Fruit fly (Drosophila melanogaster): Measurements from ENCODE around the gene fwe.

The fwe gene

dm6 chr3L:15843962-15844361, 27.8 kb upstream of the fwe start, which contains the start of gene meru:
Gene meru (minus strand): TSS chr3L:15844062.
- TF ChIP-seq dl (GFP tag; optimal IDR thresholded peaks at IDR 0.05; ENCODE audit: insufficient read depth in 1 of 2, partially characterized antibody in 2 of 2) (no peak), Dif (GFP tag; optimal IDR thresholded peaks at IDR 0.05; ENCODE audit: partially characterized antibody) (no peak), Vsx2 (GFP tag; optimal IDR thresholded peaks at IDR 0.05; ENCODE audit: partially characterized antibody) (no peak), woc (GFP tag; optimal IDR thresholded peaks at IDR 0.05) (no peak), brk (GFP tag; optimal IDR thresholded peaks at IDR 0.05) (no peak), Mio (GFP tag; optimal IDR thresholded peaks at IDR 0.05) (no peak), Abd-B (GFP tag; optimal IDR thresholded peaks at IDR 0.05) (no peak), sage (GFP tag; optimal IDR thresholded peaks at IDR 0.05) (no peak), tai (GFP tag; optimal IDR thresholded peaks at IDR 0.05) (no peak), HLH106 (tag; optimal IDR thresholded peaks at IDR 0.05) (no peak), foxo (GFP tag; optimal IDR thresholded peaks at IDR 0.05) (no peak), sv (GFP tag; optimal IDR thresholded peaks at IDR 0.05) (no peak)

- no peak for TF ChIP-seq dsf (GFP tag; optimal IDR thresholded peaks at IDR 0.05; ENCODE audit: borderline replicate concordance)
- no peak for TF ChIP-seq tai (GFP tag; optimal IDR thresholded peaks at IDR 0.05)
- no peak for TF ChIP-seq foxo (GFP tag; optimal IDR thresholded peaks at IDR 0.05)
- no peak for TF ChIP-seq sage (GFP tag; optimal IDR thresholded peaks at IDR 0.05)
- TF ChIP-seq HLH106 (tag; optimal IDR thresholded peaks at IDR 0.05) = no peak
- no peak for TF ChIP-seq dmrt93B (GFP tag; optimal IDR thresholded peaks at IDR 0.05)
- TF ChIP-seq OdsH (GFP tag; optimal IDR thresholded peaks at IDR 0.05) = no peak
- TF ChIP-seq dl (GFP tag; optimal IDR thresholded peaks at IDR 0.05; ENCODE audit: insufficient read depth in 1 of 2, partially characterized antibody in 2 of 2) = no peak
- TF ChIP-seq brk (GFP tag; optimal IDR thresholded peaks at IDR 0.05) = no peak
- TF ChIP-seq Mio (GFP tag; optimal IDR thresholded peaks at IDR 0.05) = no peak
- TF ChIP-seq N (GFP tag; optimal IDR thresholded peaks at IDR 0.05) = no peak
- no peak for TF ChIP-seq Hnf4 (GFP tag; optimal IDR thresholded peaks at IDR 0.05)
Observed at dm6 chr3L:15837209-15837608, 21.0 kb upstream of the fwe start, which contains the start of gene CG15715. Gene CG15715 (minus strand): TSS chr3L:15837482.

DNA sequence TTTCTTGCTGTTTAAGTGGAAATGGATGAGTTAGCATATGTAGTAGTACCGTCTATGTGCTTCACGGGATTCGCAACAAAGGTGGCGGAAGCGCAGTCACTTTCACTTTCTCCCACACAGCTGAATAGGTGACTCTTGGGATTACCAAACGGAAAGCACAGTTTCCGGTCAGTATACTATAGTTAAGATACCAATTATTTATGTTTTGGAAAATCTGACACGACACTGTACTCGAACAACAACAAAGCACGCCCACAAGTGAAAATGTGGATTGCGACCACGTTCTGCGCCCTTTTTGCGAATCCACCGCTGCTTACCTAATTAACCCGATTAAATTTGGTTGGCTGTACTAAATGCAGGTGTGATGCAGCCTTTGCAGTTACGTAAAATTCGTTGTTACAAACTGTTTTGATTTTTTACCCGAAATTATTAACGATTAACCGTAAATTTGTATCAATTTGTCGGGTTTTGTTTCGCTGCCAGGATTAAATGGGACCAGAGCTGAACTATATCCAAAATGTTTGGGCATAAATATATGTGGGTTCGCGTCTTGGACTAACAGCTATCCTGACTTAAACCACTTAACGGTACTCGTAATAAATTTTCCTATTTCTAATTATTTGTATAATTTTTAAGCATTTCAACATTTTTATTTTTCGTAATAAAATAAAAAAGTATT, 18.8 kb upstream of the fwe start, which contains the start of gene CG18081:
Gene CG18081 (minus strand): TSS at position 512 of the 679 bp plus-strand sequence.
- TF ChIP-seq psq (GFP tag; optimal IDR thresholded peaks at IDR 0.05) (no peak), CG32264 (GFP tag; optimal IDR thresholded peaks at IDR 0.05) (no peak), rgr (GFP tag; optimal IDR thresholded peaks at IDR 0.05) (no peak), usp (GFP tag; optimal IDR thresholded peaks at IDR 0.05) (no peak), Mio (GFP tag; optimal IDR thresholded peaks at IDR 0.05) (no peak), jim (GFP tag; optimal IDR thresholded peaks at IDR 0.05) (no peak), Sp1 (GFP tag; optimal IDR thresholded peaks at IDR 0.05) (no peak), Myc (optimal IDR thresholded peaks at IDR 0.05) (no peak)

DNA sequence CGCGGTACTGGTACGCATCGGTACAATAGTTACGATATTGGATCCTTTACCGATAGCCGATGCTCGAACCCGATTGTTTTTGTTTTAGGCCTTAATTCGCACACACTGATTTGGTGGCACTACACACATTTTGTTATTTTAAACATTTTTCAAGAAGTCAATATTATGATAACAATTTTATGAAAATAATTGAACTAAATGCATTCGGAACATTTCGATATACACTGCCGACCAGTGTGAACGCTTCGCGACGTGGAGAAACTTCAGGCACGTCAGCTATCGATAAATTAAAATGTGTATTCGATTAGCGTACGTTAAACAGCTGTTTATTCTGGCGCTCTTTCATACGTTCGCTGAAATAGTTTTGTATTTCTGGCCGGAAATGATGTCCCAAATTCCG, 15.9 kb upstream of the fwe start, which contains the start of gene CG12713:
Gene CG12713 (plus strand): TSS at position 319 of the 400 bp plus-strand sequence.
- TF ChIP-seq Sp1 (GFP tag; optimal IDR thresholded peaks at IDR 0.05) = no peak
- peak; percentile 19 for TF ChIP-seq h (GFP tag; optimal IDR thresholded peaks at IDR 0.05)
- TF ChIP-seq tai (GFP tag; optimal IDR thresholded peaks at IDR 0.05) = peak; percentile 21
- TF ChIP-seq Hnf4 (GFP tag; optimal IDR thresholded peaks at IDR 0.05) = peak; percentile 26
- TF ChIP-seq Myc (optimal IDR thresholded peaks at IDR 0.05) = peak; percentile 91
- TF ChIP-seq CG32264 (GFP tag; optimal IDR thresholded peaks at IDR 0.05) = no peak
- TF ChIP-seq woc (GFP tag; optimal IDR thresholded peaks at IDR 0.05) = peak; percentile 44

- peak in 1 of 2 experiments; percentile 90 for TF ChIP-seq foxo (GFP tag; optimal IDR thresholded peaks at IDR 0.05)
- TF ChIP-seq usp (GFP tag; optimal IDR thresholded peaks at IDR 0.05) = no peak
- TF ChIP-seq Mio (GFP tag; optimal IDR thresholded peaks at IDR 0.05) = no peak
- peak; percentile 81 for TF ChIP-seq h (GFP tag; optimal IDR thresholded peaks at IDR 0.05)
- peak; percentile 40 for TF ChIP-seq sv (GFP tag; optimal IDR thresholded peaks at IDR 0.05)
- no peak for TF ChIP-seq Vsx2 (GFP tag; optimal IDR thresholded peaks at IDR 0.05; ENCODE audit: partially characterized antibody)
- TF ChIP-seq rgr (GFP tag; optimal IDR thresholded peaks at IDR 0.05) = peak; percentile 87
- peak; percentile 15 for TF ChIP-seq tai (GFP tag; optimal IDR thresholded peaks at IDR 0.05)
- peak; percentile 63 for TF ChIP-seq br (GFP tag; optimal IDR thresholded peaks at IDR 0.05)
- peak; percentile 85 for TF ChIP-seq fru (GFP tag; optimal IDR thresholded peaks at IDR 0.05)
- no peak for TF ChIP-seq Myc (optimal IDR thresholded peaks at IDR 0.05)
- no peak for TF ChIP-seq N (GFP tag; optimal IDR thresholded peaks at IDR 0.05)
- TF ChIP-seq Hr83 (GFP tag; optimal IDR thresholded peaks at IDR 0.05; ENCODE audit: poor library complexity, severe bottlenecking) = no peak
- peak; percentile 29 for TF ChIP-seq sage (GFP tag; optimal IDR thresholded peaks at IDR 0.05)
- TF ChIP-seq dmrt93B (GFP tag; optimal IDR thresholded peaks at IDR 0.05) = peak; percentile 82
- TF ChIP-seq Dif (GFP tag; optimal IDR thresholded peaks at IDR 0.05; ENCODE audit: partially characterized antibody) = no peak
- TF ChIP-seq Hr78 (GFP tag; optimal IDR thresholded peaks at IDR 0.05) = no peak
- peak; percentile 94 for TF ChIP-seq Sp1 (GFP tag; optimal IDR thresholded peaks at IDR 0.05)
- TF ChIP-seq psq (GFP tag; optimal IDR thresholded peaks at IDR 0.05) = peak; percentile 78
- TF ChIP-seq CrebA (GFP tag; optimal IDR thresholded peaks at IDR 0.05; ENCODE audit: borderline replicate concordance) = no peak
- no peak for TF ChIP-seq GATAd (GFP tag; optimal IDR thresholded peaks at IDR 0.05)
- peak; percentile 76 for TF ChIP-seq ey (GFP tag; optimal IDR thresholded peaks at IDR 0.05)
- no peak for TF ChIP-seq dl (GFP tag; optimal IDR thresholded peaks at IDR 0.05; ENCODE audit: insufficient read depth in 1 of 2, partially characterized antibody in 2 of 2)
- no peak for TF ChIP-seq Rel (GFP tag; optimal IDR thresholded peaks at IDR 0.05)
- peak; percentile 58 for TF ChIP-seq Rel (tag; optimal IDR thresholded peaks at IDR 0.05)
- TF ChIP-seq CG9705 (GFP tag; optimal IDR thresholded peaks at IDR 0.05) = peak; percentile 72
- peak; percentile 88 for TF ChIP-seq OdsH (GFP tag; optimal IDR thresholded peaks at IDR 0.05)
Observed at dm6 chr3L:15826985-15827635, 10.9 kb upstream of the fwe start.

Data from whole organism, wandering third instar larva.